Worm (Caenorhabditis elegans): ENCODE results near the gene grd-16.
"Not testable (repeated sequence)": the region's sequence is repeated elsewhere in the genome, so short reads cannot be mapped to it uniquely, and the experiment has no call there.

- TF ChIP-seq flt-1 (GFP tag; IDR thresholded peaks at IDR 0.05); ref-1 (GFP tag; conservative IDR thresholded peaks at IDR 0.05); ztf-29 (GFP tag; IDR thresholded peaks at IDR 0.05); med-1 (GFP tag; optimal IDR thresholded peaks at IDR 0.05; ENCODE audit: insufficient read depth); ztf-23 (GFP tag; IDR thresholded peaks at IDR 0.05); tab-1 (GFP tag; IDR thresholded peaks at IDR 0.05); cog-1 (tag; optimal IDR thresholded peaks at IDR 0.05): not testable (repeated sequence)
- TF ChIP-seq T22C8.4 (GFP tag; IDR thresholded peaks at IDR 0.05): peak; percentile 26; the same call in 1 of the 2 replicates
Measured at ce11 chrIV:2528741-2529140, 52.3 kb downstream of the grd-16 start.

Data from whole organism, midembryonic.